Fruit fly (Drosophila melanogaster): ENCODE results near the gene CrebA.

Gene CrebA

dm6 chr3L:15507148-15507896 lies 27.9 kb upstream of the CrebA start (continued):
- TF ChIP-seq Atf-2 (GFP tag; optimal IDR thresholded peaks at IDR 0.05) (no peak), CG12071 (GFP tag; optimal IDR thresholded peaks at IDR 0.05) (no peak), CG13894 (tag; optimal IDR thresholded peaks at IDR 0.05) (no peak), CG3163 (GFP tag; optimal IDR thresholded peaks at IDR 0.05) (peak; percentile 11), CG3995 (GFP tag; optimal IDR thresholded peaks at IDR 0.05) (no peak), stwl (tag; optimal IDR thresholded peaks at IDR 0.05) (no peak), mirr (GFP tag; optimal IDR thresholded peaks at IDR 0.05) (no peak), tio (GFP tag; optimal IDR thresholded peaks at IDR 0.05) (no peak), CG6683 (GFP tag; optimal IDR thresholded peaks at IDR 0.05) (no peak), Sox100B (GFP tag; optimal IDR thresholded peaks at IDR 0.05) (no peak), onecut (GFP tag; IDR thresholded peaks at IDR 0.05) (no peak), grn (GFP tag; optimal IDR thresholded peaks at IDR 0.05) (no peak), Dip3 (GFP tag; optimal IDR thresholded peaks at IDR 0.05) (no peak), Rx (GFP tag; IDR thresholded peaks at IDR 0.05) (no peak), CG15011 (GFP tag; optimal IDR thresholded peaks at IDR 0.05) (no peak), Awh (GFP tag; IDR thresholded peaks at IDR 0.05) (no peak), CG11723 (GFP tag; optimal IDR thresholded peaks at IDR 0.05) (no peak), CG8359 (GFP tag; optimal IDR thresholded peaks at IDR 0.05; ENCODE audit: borderline replicate concordance) (no peak), CG13624 (GFP tag; optimal IDR thresholded peaks at IDR 0.05) (no peak), lab (GFP tag; optimal IDR thresholded peaks at IDR 0.05) (no peak), GATAe (GFP tag; conservative IDR thresholded peaks at IDR 0.05) (no peak), slou (GFP tag; optimal IDR thresholded peaks at IDR 0.05) (no peak), Gsc (GFP tag; IDR thresholded peaks at IDR 0.05) (no peak), wor (GFP tag; IDR thresholded peaks at IDR 0.05) (no peak), Trl (optimal IDR thresholded peaks at IDR 0.05) (peak; percentile 95 to 97), Trl (GFP tag; optimal IDR thresholded peaks at IDR 0.05) (no peak), Sry-β (GFP tag; optimal IDR thresholded peaks at IDR 0.05) (no peak), pum (GFP tag; optimal IDR thresholded peaks at IDR 0.05) (no peak), CG12155 (GFP tag; optimal IDR thresholded peaks at IDR 0.05) (no peak), zen (tag; optimal IDR thresholded peaks at IDR 0.05) (no peak), Sin3A (optimal IDR thresholded peaks at IDR 0.05) (no peak), ems (GFP tag; optimal IDR thresholded peaks at IDR 0.05) (no peak), eyg (GFP tag; optimal IDR thresholded peaks at IDR 0.05) (no peak), Oli (tag; optimal IDR thresholded peaks at IDR 0.05) (no peak), Max (GFP tag; optimal IDR thresholded peaks at IDR 0.05) (no peak), hb (GFP tag; IDR thresholded peaks at IDR 0.05; ENCODE audit: partially characterized antibody) (no peak)

dm6 chr3L:15508233-15508632 lies 27.0 kb upstream of the CrebA start, which contains the start of gene CG7841:
Gene CG7841 (minus strand): TSS chr3L:15508252.
- TF ChIP-seq CG13424 (tag; optimal IDR thresholded peaks at IDR 0.05), result peak; percentile 99
- TF ChIP-seq cato (GFP tag; optimal IDR thresholded peaks at IDR 0.05; ENCODE audit: borderline replicate concordance), result peak; percentile 93
- peak; percentile 99 for TF ChIP-seq CG6813 (GFP tag; optimal IDR thresholded peaks at IDR 0.05)
- peak; percentile 97 to 98 for TF ChIP-seq chif (GFP tag; optimal IDR thresholded peaks at IDR 0.05)
- TF ChIP-seq Sox102F (GFP tag; optimal IDR thresholded peaks at IDR 0.05), result peak; percentile 97
- no peak for TF ChIP-seq CG16813 (GFP tag; IDR thresholded peaks at IDR 0.05; ENCODE audit: partially characterized antibody)
- TF ChIP-seq lmd (GFP tag; IDR thresholded peaks at IDR 0.05), result peak; percentile 95
- TF ChIP-seq CG7357 (GFP tag; IDR thresholded peaks at IDR 0.05), result peak; percentile 83
- peak; percentile 94 for TF ChIP-seq fu2 (GFP tag; optimal IDR thresholded peaks at IDR 0.05)
- TF ChIP-seq ftz-f1 (GFP tag; optimal IDR thresholded peaks at IDR 0.05), result peak; percentile 66
- TF ChIP-seq E2f1 (GFP tag; IDR thresholded peaks at IDR 0.05), result peak; percentile 93
- peak; percentile 97 for TF ChIP-seq sim (GFP tag; IDR thresholded peaks at IDR 0.05)
- peak; percentile 97 for TF ChIP-seq stc (GFP tag; IDR thresholded peaks at IDR 0.05)
- TF ChIP-seq sima (GFP tag; optimal IDR thresholded peaks at IDR 0.05), result peak; percentile 92
- TF ChIP-seq Gug (GFP tag; IDR thresholded peaks at IDR 0.05), result peak; percentile 75
- TF ChIP-seq CG3163 (GFP tag; optimal IDR thresholded peaks at IDR 0.05), result peak; percentile 88
- TF ChIP-seq Lhr (GFP tag; optimal IDR thresholded peaks at IDR 0.05), result peak; percentile 93
- TF ChIP-seq dan (GFP tag; IDR thresholded peaks at IDR 0.05), result no peak

Measured in whole organism, embryonic.